Fruit fly (Drosophila melanogaster): ENCODE data around the gene sordd2.
"Not testable (repeated sequence)": the region's sequence is repeated elsewhere in the genome, so short reads cannot be mapped to it uniquely, and the experiment has no call there.

The sordd2 gene

dm6 chrX:15811666-15812614 is 13.0 kb upstream of the sordd2 start:
- peak; percentile 84 for TF ChIP-seq CG17801 (GFP tag; optimal IDR thresholded peaks at IDR 0.05; ENCODE audit: partially characterized antibody)

DNA sequence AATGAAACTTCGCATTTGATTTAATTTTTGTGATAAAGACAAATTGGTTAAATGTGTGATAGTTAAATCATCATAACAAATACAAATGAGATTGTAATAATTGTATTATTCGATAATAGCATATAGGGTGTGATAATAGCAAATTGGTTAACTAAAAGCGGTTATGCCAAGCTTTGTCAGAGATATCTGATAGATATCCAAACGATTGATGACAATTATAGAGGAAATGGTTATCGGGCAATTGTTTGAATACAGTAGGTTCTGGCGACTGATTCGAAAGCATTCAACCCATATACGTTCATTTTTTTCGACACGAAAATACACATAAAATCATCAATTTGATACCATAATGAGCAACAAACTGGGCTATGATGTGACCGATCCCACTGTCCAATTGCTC is 10.3 kb upstream of the sordd2 start, which contains the start of gene CG8509:
Gene CG8509 (plus strand): TSS at position 301 of the 400 bp plus-strand sequence.
- TF ChIP-seq CG17801 (GFP tag; optimal IDR thresholded peaks at IDR 0.05; ENCODE audit: partially characterized antibody), result no peak

- TF ChIP-seq CG17801 (GFP tag; optimal IDR thresholded peaks at IDR 0.05; ENCODE audit: partially characterized antibody), result no peak
Measured at dm6 chrX:15807915-15808314, 9.0 kb upstream of the sordd2 start.

dm6 chrX:15805523-15805922 is 6.6 kb upstream of the sordd2 start:
- TF ChIP-seq CG17801 (GFP tag; optimal IDR thresholded peaks at IDR 0.05; ENCODE audit: partially characterized antibody), result no peak

DNA sequence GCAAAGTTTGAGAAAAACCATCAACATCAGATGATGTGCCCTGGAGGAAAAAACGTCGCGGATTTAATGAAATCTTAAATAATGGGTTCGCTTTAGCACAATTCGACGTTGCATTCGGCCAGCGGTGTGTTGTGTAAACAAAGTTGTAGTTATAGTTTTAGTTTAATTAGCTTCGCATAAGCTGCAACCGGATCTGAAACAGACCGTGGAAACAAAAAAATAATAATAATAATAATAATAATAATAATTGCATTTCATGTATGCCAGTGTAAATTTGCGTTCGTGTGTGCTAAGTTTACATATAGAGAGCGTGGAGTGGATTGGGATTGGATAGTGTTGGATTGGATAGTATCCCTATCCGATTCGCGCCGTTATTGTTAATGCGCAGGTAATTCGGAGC is 5.8 kb upstream of the sordd2 start:
- TF ChIP-seq CG17801 (GFP tag; optimal IDR thresholded peaks at IDR 0.05; ENCODE audit: partially characterized antibody), result no peak

DNA sequence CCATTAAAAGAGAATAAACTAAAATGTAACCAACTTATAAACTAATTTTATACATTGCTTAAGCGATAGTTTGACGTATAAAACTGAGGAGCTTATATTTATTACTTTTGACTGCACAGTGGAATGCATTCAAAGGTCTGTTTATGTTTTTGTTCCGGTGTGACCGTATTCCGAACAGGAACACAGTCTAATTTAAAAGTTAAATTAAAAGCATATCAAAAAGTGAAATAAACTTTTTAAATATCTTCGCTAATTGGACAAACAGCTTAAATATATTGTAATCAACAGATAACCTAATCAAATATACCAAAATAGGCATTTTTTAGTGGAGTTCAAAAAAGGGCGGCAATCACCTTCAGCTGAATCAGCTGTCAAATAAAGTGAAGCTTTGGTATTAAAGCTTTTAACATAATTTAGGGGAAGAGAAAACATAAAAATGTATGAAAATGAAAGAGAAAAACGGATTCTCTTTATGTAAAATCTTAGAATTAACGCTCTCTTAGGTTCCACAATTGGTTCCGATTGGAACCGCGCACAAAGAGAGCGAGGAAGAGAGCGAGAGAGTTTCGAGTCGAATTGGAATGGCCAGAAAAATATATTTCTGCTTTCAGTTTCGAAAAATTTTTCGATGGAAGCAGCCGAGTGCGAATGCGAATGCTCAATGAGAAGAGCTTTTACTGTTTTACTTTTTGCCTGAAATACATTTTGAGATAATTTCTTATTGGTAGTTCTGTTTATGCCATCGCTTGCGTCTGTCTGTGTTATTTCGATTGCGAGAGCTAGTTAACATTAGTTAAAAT is 5.0 kb upstream of the sordd2 start, which contains the start of the genes PGRP-LE and sd:
Gene PGRP-LE (minus strand): TSS at position 117 of the 800 bp plus-strand sequence.
Gene sd (plus strand): TSS at position 607 of the 800 bp plus-strand sequence.
- TF ChIP-seq CG17801 (GFP tag; optimal IDR thresholded peaks at IDR 0.05; ENCODE audit: partially characterized antibody), result no peak

dm6 chrX:15802880-15803650 is 4.1 kb upstream of the sordd2 start:
- TF ChIP-seq CG17801 (GFP tag; optimal IDR thresholded peaks at IDR 0.05; ENCODE audit: partially characterized antibody), result peak; percentile 6

dm6 chrX:15795951-15796443 is 3.0 kb downstream of the sordd2 start, which contains the start of gene sordd1:
sordd1 (minus strand) TSS chrX:15796028.
- not testable (repeated sequence) for TF ChIP-seq CG17801 (GFP tag; optimal IDR thresholded peaks at IDR 0.05; ENCODE audit: partially characterized antibody)

- peak; percentile 28 for TF ChIP-seq CG17801 (GFP tag; optimal IDR thresholded peaks at IDR 0.05; ENCODE audit: partially characterized antibody)
Measured at dm6 chrX:15788235-15789187, 10.5 kb downstream of the sordd2 start, which contains the start of gene Rhp. Rhp (plus strand) TSS chrX:15788897.

DNA sequence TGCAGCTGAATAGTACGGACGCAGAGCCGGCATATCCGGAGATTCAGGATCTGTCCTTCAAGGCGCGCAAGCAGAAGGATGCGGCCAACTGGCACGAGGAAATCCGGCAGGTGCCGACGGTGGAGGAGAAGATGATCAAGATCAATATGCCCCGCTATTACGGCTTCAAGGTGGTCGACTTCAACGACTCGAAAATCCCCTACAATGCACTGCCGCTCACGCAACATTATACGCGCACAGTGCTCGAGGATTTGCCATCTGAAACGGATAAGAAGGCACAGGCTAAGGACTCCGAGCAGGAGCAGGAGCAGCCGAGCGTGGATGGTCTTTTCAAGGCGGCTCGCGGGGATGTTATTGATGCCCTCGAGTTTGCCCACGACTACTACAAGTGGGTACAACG is 12.7 kb downstream of the sordd2 start:
- TF ChIP-seq CG17801 (GFP tag; optimal IDR thresholded peaks at IDR 0.05; ENCODE audit: partially characterized antibody), result no peak

- peak; percentile 25 for TF ChIP-seq CG17801 (GFP tag; optimal IDR thresholded peaks at IDR 0.05; ENCODE audit: partially characterized antibody)
Measured at dm6 chrX:15785429-15786239, 13.3 kb downstream of the sordd2 start, which contains the start of the genes Paf-AHalpha and mRpS30. Paf-AHalpha (minus strand) TSS chrX:15785583. mRpS30 (plus strand) TSS chrX:15786047.

DNA sequence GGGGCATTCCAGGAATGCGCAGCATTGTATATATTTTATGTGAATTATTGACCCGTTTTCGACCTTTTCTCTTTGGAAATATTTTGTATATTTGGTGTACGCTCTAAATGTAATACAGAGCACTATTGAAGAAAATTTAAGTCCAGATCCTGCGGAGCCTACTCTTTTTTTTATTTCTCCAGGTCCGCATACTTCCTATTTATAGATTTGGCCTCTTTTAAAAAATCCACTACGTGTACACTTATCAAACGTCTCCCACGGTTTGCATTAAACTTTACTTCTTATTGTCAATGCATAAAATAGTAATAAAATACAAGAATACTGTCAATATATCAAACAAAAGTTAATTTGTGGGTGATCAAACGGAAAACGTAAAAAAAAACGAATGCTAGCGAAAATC is 15.4 kb downstream of the sordd2 start, which contains the start of gene Efhc1.1:
Gene Efhc1.1 (minus strand): TSS at position 101 of the 400 bp plus-strand sequence.
- no peak for TF ChIP-seq CG17801 (GFP tag; optimal IDR thresholded peaks at IDR 0.05; ENCODE audit: partially characterized antibody)

Measured in ovary, adult (tissue).